Worm (Caenorhabditis elegans): ENCODE data around the gene Y55B1BL.2.

DNA sequence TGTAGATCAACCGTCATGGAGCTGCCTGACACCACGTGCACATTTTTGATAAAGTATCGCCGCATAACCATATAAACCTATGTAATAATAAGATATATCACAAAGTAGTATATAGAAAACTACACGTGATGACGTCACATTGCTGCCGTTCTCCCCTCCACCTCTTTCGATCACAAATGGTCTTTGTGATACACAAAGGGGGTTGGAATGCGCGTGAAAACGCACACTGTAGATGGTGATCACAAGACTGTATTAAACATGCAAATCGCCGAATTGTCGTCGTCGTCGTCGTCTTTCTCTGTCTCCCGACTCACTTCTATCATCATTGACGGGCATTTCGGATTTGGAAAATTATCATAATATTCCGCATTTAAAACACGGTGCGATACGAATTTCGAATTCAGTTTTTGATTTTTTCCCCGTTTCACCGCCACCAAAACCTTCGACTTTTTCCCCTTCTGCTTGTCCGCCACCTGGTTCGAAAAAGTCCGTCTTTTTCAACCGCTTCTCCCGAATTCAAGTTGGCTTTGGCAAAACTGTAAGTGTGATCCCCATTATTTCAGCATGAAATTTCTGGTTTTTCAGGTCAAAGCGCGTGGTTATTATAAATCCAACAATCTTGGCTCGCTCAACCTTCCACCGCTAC is at the start of gene Y55B1BL.2, which contains the start of gene Y55B1BL.1:
- TF ChIP-seq snpc-4 (tag; optimal IDR thresholded peaks at IDR 0.05) (no peak), elt-3 (tag; optimal IDR thresholded peaks at IDR 0.05) (no peak), sptf-1 (tag; optimal IDR thresholded peaks at IDR 0.05) (no peak), ces-1 (GFP tag; optimal IDR thresholded peaks at IDR 0.05) (no peak), unc-39 (tag; optimal IDR thresholded peaks at IDR 0.05) (no peak), ceh-83 (GFP tag; optimal IDR thresholded peaks at IDR 0.05) (no peak), mab-5 (tag; optimal IDR thresholded peaks at IDR 0.05) (no peak)

All from whole organism, mixed stage, embryonic.